Fruit fly (Drosophila melanogaster) whole organism, wandering third instar larva: ENCODE measurements around the gene Bub3.

ENCODE experiments used
- Abd-B ChIP-seq: fragments of >200 bp; optimal IDR thresholded peaks from 2 replicates; lab custom pipeline; 2017; ENCODE audit warnings: missing biosample characterization, missing genetic modification characterization
- CG32264 ChIP-seq: fragments of 200-800 bp; sonication (Bioruptor generic); optimal IDR thresholded peaks from 2 replicates; lab custom pipeline; 2016; ENCODE audit warnings: missing biosample characterization, missing genetic modification characterization
- CrebA ChIP-seq: fragments of 200-800 bp; sonication (Bioruptor generic); optimal IDR thresholded peaks from 2 replicates; lab custom pipeline; 2016; ENCODE audit warnings: missing biosample characterization, mild to moderate bottlenecking, missing genetic modification characterization, borderline replicate concordance
- Dfd ChIP-seq: fragments of >200 bp; optimal IDR thresholded peaks from 2 replicates; lab custom pipeline; 2017; ENCODE audit warnings: missing biosample characterization, missing genetic modification characterization
- Dif ChIP-seq: fragments of 200-275, 200-300 bp; sonication (Bioruptor generic); optimal IDR thresholded peaks from 2 replicates; lab custom pipeline; 2018; ENCODE audit warnings: missing biosample characterization, missing genetic modification characterization; ENCODE audit not compliant: partially characterized antibody
- GATAd ChIP-seq: sonication (Bioruptor generic); optimal IDR thresholded peaks from 2 replicates; lab custom pipeline; 2016; ENCODE audit warnings: missing biosample characterization, missing genetic modification characterization
- HLH106 ChIP-seq: fragments of 200-800 bp; optimal IDR thresholded peaks from 3 replicates; lab custom pipeline; 2019; ENCODE audit warnings: missing biosample characterization, mild to moderate bottlenecking, missing genetic modification characterization, moderate library complexity
- Hnf4 ChIP-seq: fragments of 200-800 bp; sonication (Bioruptor generic); optimal IDR thresholded peaks from 2 replicates; lab custom pipeline; 2016; ENCODE audit warnings: missing biosample characterization, mild to moderate bottlenecking, missing genetic modification characterization
- Hr78 ChIP-seq: fragments of >200 bp; optimal IDR thresholded peaks from 2 replicates; lab custom pipeline; 2017; ENCODE audit warnings: missing biosample characterization, missing genetic modification characterization
- Jra ChIP-seq: sonication (Bioruptor generic); optimal IDR thresholded peaks from 2 replicates; lab custom pipeline; 2016; ENCODE audit warnings: missing biosample characterization, missing genetic modification characterization
- Myc ChIP-seq: fragments of >200 bp; optimal IDR thresholded peaks from 2 replicates; lab custom pipeline; 2017
- N ChIP-seq: fragments of >200 bp; optimal IDR thresholded peaks from 2 replicates; lab custom pipeline; 2018; ENCODE audit warnings: missing biosample characterization, missing external identifiers, missing genetic modification characterization
- OdsH ChIP-seq: fragments of 200-800 bp; sonication (Bioruptor generic); optimal IDR thresholded peaks from 2 replicates; lab custom pipeline; 2016; ENCODE audit warnings: missing biosample characterization, mild to moderate bottlenecking, missing genetic modification characterization
- Rel ChIP-seq, 2 experiments: fragments of 200-800 bp; sonication (Bioruptor generic) in 1 of 2; optimal IDR thresholded peaks; 2 replicates in 1 of 2; 3 replicates in 1 of 2; lab custom pipeline; 2016 to 2019; ENCODE audit warnings: mild to moderate bottlenecking in 2 of 2, missing biosample characterization in 2 of 2, missing genetic modification characterization in 2 of 2, moderate library complexity in 1 of 2
- Sp1 ChIP-seq: fragments of 200-800 bp; sonication (Bioruptor generic); optimal IDR thresholded peaks from 3 replicates; lab custom pipeline; 2019; ENCODE audit warnings: missing biosample characterization, mild to moderate bottlenecking, missing genetic modification characterization, moderate library complexity
- Vsx2 ChIP-seq: fragments of 200-300, 225-300 bp; sonication (Bioruptor generic); optimal IDR thresholded peaks from 2 replicates; lab custom pipeline; 2018; ENCODE audit warnings: missing biosample characterization, missing genetic modification characterization; ENCODE audit not compliant: partially characterized antibody
- br ChIP-seq: fragments of 200-800 bp; sonication (Bioruptor generic); optimal IDR thresholded peaks from 2 replicates; lab custom pipeline; 2016; ENCODE audit warnings: missing biosample characterization, missing genetic modification characterization
- brk ChIP-seq: fragments of 200-800 bp; sonication (Bioruptor generic); optimal IDR thresholded peaks from 2 replicates; lab custom pipeline; 2016; ENCODE audit warnings: missing biosample characterization, mild to moderate bottlenecking, missing genetic modification characterization
- dmrt93B ChIP-seq: fragments of 200-800 bp; sonication (Bioruptor generic); optimal IDR thresholded peaks from 2 replicates; lab custom pipeline; 2018; ENCODE audit warnings: missing biosample characterization, mild to moderate bottlenecking, missing genetic modification characterization
- dsf ChIP-seq: sonication (Bioruptor generic); optimal IDR thresholded peaks from 2 replicates; lab custom pipeline; 2016; ENCODE audit warnings: missing biosample characterization, missing genetic modification characterization, borderline replicate concordance
- ey ChIP-seq: fragments of 200-800 bp; sonication (Bioruptor generic); optimal IDR thresholded peaks from 2 replicates; lab custom pipeline; 2016; ENCODE audit warnings: missing biosample characterization, missing genetic modification characterization
- foxo ChIP-seq, 2 experiments: fragments of 200-800 bp; sonication (Bioruptor generic); optimal IDR thresholded peaks; 2 replicates in 1 of 2; 3 replicates in 1 of 2; lab custom pipeline; 2016 to 2017; ENCODE audit warnings: missing biosample characterization in 2 of 2, missing genetic modification characterization in 2 of 2
- fru ChIP-seq: fragments of 200-800 bp; sonication (Bioruptor generic); optimal IDR thresholded peaks from 3 replicates; lab custom pipeline; 2016; ENCODE audit warnings: missing biosample characterization, mild to moderate bottlenecking, missing genetic modification characterization
- h ChIP-seq: fragments of 200-800 bp; sonication (Bioruptor generic); optimal IDR thresholded peaks from 3 replicates; lab custom pipeline; 2016; ENCODE audit warnings: missing biosample characterization, mild to moderate bottlenecking, missing genetic modification characterization
- jim ChIP-seq: fragments of 175-275, 200-325 bp; sonication (Bioruptor generic); optimal IDR thresholded peaks from 2 replicates; lab custom pipeline; 2016; ENCODE audit warnings: missing biosample characterization, mild to moderate bottlenecking, missing genetic modification characterization
- lola ChIP-seq: fragments of >200 bp; optimal IDR thresholded peaks from 2 replicates; lab custom pipeline; 2017; ENCODE audit warnings: missing biosample characterization, missing genetic modification characterization
- pan ChIP-seq: fragments of >200 bp; optimal IDR thresholded peaks from 2 replicates; lab custom pipeline; 2017
- psq ChIP-seq: fragments of 200-800 bp; sonication (Bioruptor generic); optimal IDR thresholded peaks from 3 replicates; lab custom pipeline; 2017; ENCODE audit warnings: missing biosample characterization, mild to moderate bottlenecking, missing genetic modification characterization, moderate library complexity
- rgr ChIP-seq: fragments of 200-800 bp; sonication (Bioruptor generic); optimal IDR thresholded peaks from 3 replicates; lab custom pipeline; 2016; ENCODE audit warnings: missing biosample characterization, mild to moderate bottlenecking, missing genetic modification characterization
- sage ChIP-seq: fragments of 200-800 bp; sonication (Bioruptor generic); optimal IDR thresholded peaks from 2 replicates; lab custom pipeline; 2016; ENCODE audit warnings: missing biosample characterization, mild to moderate bottlenecking, missing genetic modification characterization
- tai ChIP-seq: sonication (Bioruptor generic); optimal IDR thresholded peaks from 2 replicates; lab custom pipeline; 2016; ENCODE audit warnings: missing biosample characterization, missing genetic modification characterization
- usp ChIP-seq: fragments of >200 bp; optimal IDR thresholded peaks from 2 replicates; lab custom pipeline; 2017; ENCODE audit warnings: missing biosample characterization, missing genetic modification characterization
- woc ChIP-seq: sonication (Bioruptor generic); optimal IDR thresholded peaks from 2 replicates; lab custom pipeline; 2016; ENCODE audit warnings: missing biosample characterization, mild to moderate bottlenecking, missing genetic modification characterization

Bub3 gene

dm6 chr3R:29707258-29707657, 32.0 kb upstream of the Bub3 start:
- TF ChIP-seq Myc (lab: Kevin White, UChicago) (no peak), Hnf4 (GFP tag; lab: Kevin White, UChicago) (no peak), foxo (GFP tag; optimal IDR thresholded peaks at IDR 0.05; lab: Kevin White, UChicago) (no peak), Hr78 (no peak), dmrt93B (GFP tag; lab: Kevin White, UChicago) (no peak), br (GFP tag; lab: Kevin White, UChicago) (no peak), Vsx2 (GFP tag; lab: Kevin White, UChicago) (no peak), Abd-B (GFP tag; lab: Kevin White, UChicago) (no peak), usp (no peak), sage (no peak), jim (GFP tag; lab: Kevin White, UChicago) (no peak)

dm6 chr3R:29705789-29706303, 30.6 kb upstream of the Bub3 start:
- TF ChIP-seq fru (GFP tag; lab: Kevin White, UChicago) (no peak), foxo (GFP tag; optimal IDR thresholded peaks at IDR 0.05; lab: Kevin White, UChicago) (peak in 1 of 2 experiments; percentile 6), Hr78 (no peak), jim (GFP tag; lab: Kevin White, UChicago) (no peak), woc (no peak), dmrt93B (GFP tag; lab: Kevin White, UChicago) (no peak)

- peak; percentile 47 for TF ChIP-seq fru (GFP tag; lab: Kevin White, UChicago)
- no peak for TF ChIP-seq Rel (GFP tag; optimal IDR thresholded peaks at IDR 0.05; lab: Kevin White, UChicago)
- no peak for TF ChIP-seq Rel (tag; optimal IDR thresholded peaks at IDR 0.05; lab: Kevin White, UChicago)
- no peak for TF ChIP-seq tai
- no peak for TF ChIP-seq CG32264
- no peak for TF ChIP-seq N (GFP tag; lab: Kevin White, UChicago)
- TF ChIP-seq jim (GFP tag; lab: Kevin White, UChicago) = no peak
- no peak for TF ChIP-seq psq (GFP tag; lab: Kevin White, UChicago)
- no peak for TF ChIP-seq Jra (GFP tag; lab: Kevin White, UChicago)
- TF ChIP-seq HLH106 = peak; percentile 45
- no peak for TF ChIP-seq OdsH (GFP tag; lab: Kevin White, UChicago)
- no peak for TF ChIP-seq Dfd (GFP tag; lab: Kevin White, UChicago)
- peak; percentile 30 for TF ChIP-seq br (GFP tag; lab: Kevin White, UChicago)
- TF ChIP-seq ey = peak; percentile 34
- no peak for TF ChIP-seq Myc (lab: Kevin White, UChicago)
- TF ChIP-seq dmrt93B (GFP tag; lab: Kevin White, UChicago) = no peak
- no peak for TF ChIP-seq usp
- no peak for TF ChIP-seq GATAd (GFP tag; lab: Kevin White, UChicago)
- TF ChIP-seq Abd-B (GFP tag; lab: Kevin White, UChicago) = no peak
- no peak for TF ChIP-seq dsf (GFP tag; lab: Kevin White, UChicago)
- TF ChIP-seq Vsx2 (GFP tag; lab: Kevin White, UChicago) = no peak
- TF ChIP-seq Dif (GFP tag; lab: Kevin White, UChicago) = no peak
- TF ChIP-seq lola = no peak
- TF ChIP-seq brk (GFP tag; lab: Kevin White, UChicago) = no peak
- peak in 1 of 2 experiments; percentile 50 for TF ChIP-seq foxo (GFP tag; optimal IDR thresholded peaks at IDR 0.05; lab: Kevin White, UChicago)
- no peak for TF ChIP-seq CrebA (GFP tag; lab: Kevin White, UChicago)
- peak; percentile 61 for TF ChIP-seq h
These were observed 29.3 kb upstream of the Bub3 start for dm6 chr3R:29704557-29704956.

DNA sequence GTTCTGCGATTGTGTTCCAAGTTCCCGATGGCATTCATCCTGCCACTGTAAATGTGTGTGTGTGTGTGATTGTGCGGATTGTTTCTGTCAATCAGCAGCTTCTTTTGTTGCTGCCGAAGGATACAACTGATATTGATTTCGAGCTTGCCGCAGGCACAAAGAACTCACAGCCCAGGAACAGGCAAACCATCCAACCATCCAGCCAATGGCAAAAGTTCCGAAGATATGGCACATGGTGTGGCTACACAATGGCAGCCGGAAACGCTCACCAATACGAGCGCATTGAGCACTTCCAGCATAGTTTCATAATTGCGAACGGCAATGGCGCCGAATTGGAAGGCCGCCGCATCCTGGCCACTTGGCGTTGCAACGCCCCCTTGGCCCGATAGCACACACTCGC, 26.5 kb upstream of the Bub3 start:
- TF ChIP-seq Sp1 (no peak), br (GFP tag; lab: Kevin White, UChicago) (no peak), rgr (GFP tag; lab: Kevin White, UChicago) (no peak), pan (no peak), sage (no peak), ey (no peak), fru (GFP tag; lab: Kevin White, UChicago) (no peak), Abd-B (GFP tag; lab: Kevin White, UChicago) (no peak), Dif (GFP tag; lab: Kevin White, UChicago) (no peak), OdsH (GFP tag; lab: Kevin White, UChicago) (no peak), Dfd (GFP tag; lab: Kevin White, UChicago) (no peak), Hr78 (no peak), psq (GFP tag; lab: Kevin White, UChicago) (no peak), N (GFP tag; lab: Kevin White, UChicago) (no peak), CG32264 (no peak), CrebA (GFP tag; lab: Kevin White, UChicago) (no peak)
